Fruit fly (Drosophila melanogaster) whole organism, embryonic: ENCODE data around the gene Swip-1.

Experiments
- Abd-B ChIP-seq: fragments of 200-800 bp; sonication (Bioruptor generic); optimal IDR thresholded peaks from 2 replicates; lab custom pipeline; 2018; ENCODE audit warnings: missing biosample characterization, mild to moderate bottlenecking, missing genetic modification characterization, moderate library complexity
- Atf3 ChIP-seq: fragments of 200-800 bp; sonication (Bioruptor generic); optimal IDR thresholded peaks from 3 replicates; lab custom pipeline; 2016; ENCODE audit warnings: missing biosample characterization, missing genetic modification characterization
- B-H2 ChIP-seq: fragments of 200-800 bp; sonication (Bioruptor generic); optimal IDR thresholded peaks from 2 replicates; lab custom pipeline; 2018; ENCODE audit warnings: missing biosample characterization, mild to moderate bottlenecking, missing genetic modification characterization
- Bgb ChIP-seq: fragments of 200-800 bp; sonication (Bioruptor generic); IDR thresholded peaks from 2 replicates; pipeline ENCODE4 v1.3.6; 2022; ENCODE audit warnings: missing biosample characterization, missing genetic modification characterization; ENCODE audit not compliant: partially characterized antibody
- Bteb2 ChIP-seq: fragments of 200-800 bp; sonication (Bioruptor generic); optimal IDR thresholded peaks from 2 replicates; lab custom pipeline; 2016; ENCODE audit warnings: missing biosample characterization, missing genetic modification characterization
- CG10274 ChIP-seq: fragments of 200-800 bp; sonication (Bioruptor generic); optimal IDR thresholded peaks from 3 replicates; lab custom pipeline; 2017; ENCODE audit warnings: missing biosample characterization, mild to moderate bottlenecking, missing genetic modification characterization
- CG10366 ChIP-seq: fragments of 200-800 bp; sonication (Bioruptor generic); IDR thresholded peaks from 2 replicates; pipeline ENCODE4 v1.3.6; 2022; ENCODE audit warnings: missing biosample characterization, missing genetic modification characterization
- CG11247 ChIP-seq: fragments of 200-800 bp; sonication (Bioruptor generic); IDR thresholded peaks from 2 replicates; pipeline ENCODE4 v1.3.6; 2022; ENCODE audit warnings: missing biosample characterization, missing genetic modification characterization
- CG11504 ChIP-seq: fragments of 200-800 bp; sonication (Bioruptor generic); optimal IDR thresholded peaks from 3 replicates; lab custom pipeline; 2019; ENCODE audit warnings: missing biosample characterization, mild to moderate bottlenecking, missing genetic modification characterization, moderate library complexity
- CG11560 ChIP-seq: fragments of 200-800 bp; sonication (Bioruptor generic); IDR thresholded peaks from 3 replicates; pipeline ENCODE4 v1.3.6; 2022; ENCODE audit warnings: missing biosample characterization, missing genetic modification characterization
- CG11695 ChIP-seq: fragments of 200-800 bp; sonication (Bioruptor generic); IDR thresholded peaks from 3 replicates; pipeline ENCODE4 v1.3.6; 2022; ENCODE audit warnings: missing biosample characterization, missing genetic modification characterization
- CG14667 ChIP-seq: fragments of 200-800 bp; sonication (Bioruptor generic); IDR thresholded peaks from 2 replicates; pipeline ENCODE4 v1.3.6; 2022; ENCODE audit warnings: missing biosample characterization, missing genetic modification characterization
- CG1529 ChIP-seq: fragments of 200-800 bp; sonication (Bioruptor generic); optimal IDR thresholded peaks from 3 replicates; lab custom pipeline; 2018; ENCODE audit warnings: missing biosample characterization, missing genetic modification characterization
- CG15696 ChIP-seq: fragments of 200-800 bp; sonication (Bioruptor generic); optimal IDR thresholded peaks from 2 replicates; lab custom pipeline; 2019; ENCODE audit warnings: missing biosample characterization, mild to moderate bottlenecking, missing genetic modification characterization, moderate library complexity
- CG17359 ChIP-seq: fragments of 200-800 bp; sonication (Bioruptor generic); optimal IDR thresholded peaks from 3 replicates; lab custom pipeline; 2018; ENCODE audit warnings: missing biosample characterization, mild to moderate bottlenecking, missing genetic modification characterization, moderate library complexity
- CG17612 ChIP-seq: fragments of 200-800 bp; sonication (Bioruptor generic); IDR thresholded peaks from 2 replicates; pipeline ENCODE4 v1.3.6; 2022; ENCODE audit warnings: missing biosample characterization, missing genetic modification characterization
- CG18764 ChIP-seq: fragments of 200-800 bp; sonication (Bioruptor generic); optimal IDR thresholded peaks from 3 replicates; lab custom pipeline; 2016; ENCODE audit warnings: missing biosample characterization, missing genetic modification characterization
- CG2129 ChIP-seq: fragments of 200-800 bp; sonication (Bioruptor generic); IDR thresholded peaks from 2 replicates; pipeline ENCODE4 v1.3.6; 2022; ENCODE audit warnings: missing biosample characterization, missing genetic modification characterization; ENCODE audit not compliant: partially characterized antibody
- CG3163 ChIP-seq: fragments of 200-800 bp; sonication (Bioruptor generic); optimal IDR thresholded peaks from 3 replicates; lab custom pipeline; 2016; ENCODE audit warnings: missing biosample characterization, missing genetic modification characterization
- CG32532 ChIP-seq: fragments of 200-800 bp; sonication (Bioruptor generic); IDR thresholded peaks from 2 replicates; pipeline ENCODE4 v1.3.6; 2022; ENCODE audit warnings: missing biosample characterization, missing genetic modification characterization
- CG3838 ChIP-seq: fragments of 200-800 bp; sonication (Bioruptor generic); optimal IDR thresholded peaks from 3 replicates; lab custom pipeline; 2016; ENCODE audit warnings: missing biosample characterization, missing genetic modification characterization
- CG4730 ChIP-seq: fragments of 200-800 bp; sonication (Bioruptor generic); IDR thresholded peaks from 2 replicates; pipeline ENCODE4 v1.3.6; 2022; ENCODE audit warnings: missing biosample characterization, missing genetic modification characterization
- CG6272 ChIP-seq: fragments of 200-800 bp; sonication (Bioruptor generic); IDR thresholded peaks from 2 replicates; pipeline ENCODE4 v1.3.6; 2022; ENCODE audit warnings: missing biosample characterization, missing genetic modification characterization
- CG7357 ChIP-seq: fragments of 200-800 bp; sonication (Bioruptor generic); IDR thresholded peaks from 3 replicates; pipeline ENCODE4 v1.3.6; 2022; ENCODE audit warnings: missing biosample characterization, missing genetic modification characterization
- Dll ChIP-seq: fragments of 200-800 bp; sonication (Bioruptor generic); IDR thresholded peaks from 4 replicates; pipeline ENCODE4 v1.3.6; 2022; ENCODE audit warnings: missing biosample characterization, missing genetic modification characterization; ENCODE audit not compliant: partially characterized antibody
- ERR ChIP-seq: fragments of 200-800 bp; sonication (Bioruptor generic); optimal IDR thresholded peaks from 2 replicates; lab custom pipeline; 2016; ENCODE audit warnings: missing biosample characterization, missing genetic modification characterization
- H15 ChIP-seq: fragments of 200-800 bp; sonication (Bioruptor generic); IDR thresholded peaks from 3 replicates; pipeline ENCODE4 v1.3.6; 2022; ENCODE audit warnings: missing biosample characterization, missing genetic modification characterization
- MESR4 ChIP-seq: fragments of 200-800 bp; sonication (Bioruptor generic); optimal IDR thresholded peaks from 2 replicates; lab custom pipeline; 2018; ENCODE audit warnings: missing biosample characterization, mild to moderate bottlenecking, missing genetic modification characterization, moderate library complexity
- MTF-1 ChIP-seq: fragments of 200-800 bp; sonication (Bioruptor generic); optimal IDR thresholded peaks from 2 replicates; lab custom pipeline; 2018; ENCODE audit warnings: missing biosample characterization, mild to moderate bottlenecking, missing genetic modification characterization, borderline replicate concordance
- NC2α ChIP-seq: fragments of 200-800 bp; sonication (Bioruptor generic); optimal IDR thresholded peaks from 2 replicates; lab custom pipeline; 2016; ENCODE audit warnings: missing biosample characterization, missing genetic modification characterization
- NfI ChIP-seq: fragments of 200-800 bp; sonication (Bioruptor generic); optimal IDR thresholded peaks from 3 replicates; lab custom pipeline; 2018; ENCODE audit warnings: missing biosample characterization, mild to moderate bottlenecking, missing genetic modification characterization, moderate library complexity
- Optix ChIP-seq: fragments of 200-800 bp; sonication (Bioruptor generic); IDR thresholded peaks from 3 replicates; pipeline ENCODE4 v1.3.6; 2022; ENCODE audit warnings: missing biosample characterization, missing genetic modification characterization
- Ptx1 ChIP-seq: fragments of 200-800 bp; sonication (Bioruptor generic); IDR thresholded peaks from 2 replicates; pipeline ENCODE4 v1.3.6; 2022; ENCODE audit warnings: missing biosample characterization, missing genetic modification characterization
- Sry-δ ChIP-seq: fragments of 200-800 bp; sonication (Bioruptor generic); optimal IDR thresholded peaks from 2 replicates; lab custom pipeline; 2016; ENCODE audit warnings: missing biosample characterization, missing genetic modification characterization
- al ChIP-seq: fragments of 200-800 bp; sonication (Bioruptor generic); IDR thresholded peaks from 2 replicates; pipeline ENCODE4 v1.3.6; 2022; ENCODE audit warnings: missing biosample characterization, missing genetic modification characterization
- ase ChIP-seq: fragments of 200-800 bp; sonication (Bioruptor generic); IDR thresholded peaks from 3 replicates; pipeline ENCODE4 v1.3.6; 2022; ENCODE audit warnings: missing biosample characterization, missing genetic modification characterization
- chn ChIP-seq: fragments of 200-800 bp; sonication (Bioruptor generic); optimal IDR thresholded peaks from 2 replicates; lab custom pipeline; 2016; ENCODE audit warnings: missing biosample characterization, missing genetic modification characterization
- gcm ChIP-seq: fragments of 200-800 bp; sonication (Bioruptor generic); optimal IDR thresholded peaks from 2 replicates; lab custom pipeline; 2019; ENCODE audit warnings: missing biosample characterization, mild to moderate bottlenecking, missing genetic modification characterization, moderate library complexity
- gcm2 ChIP-seq: fragments of 200-800 bp; sonication (Bioruptor generic); optimal IDR thresholded peaks from 2 replicates; lab custom pipeline; 2016; ENCODE audit warnings: missing biosample characterization, missing genetic modification characterization
- klu ChIP-seq: fragments of 200-800 bp; sonication (Bioruptor generic); IDR thresholded peaks from 2 replicates; pipeline ENCODE4 v1.3.6; 2022; ENCODE audit warnings: missing biosample characterization, missing genetic modification characterization
- lmd ChIP-seq: fragments of 200-800 bp; sonication (Bioruptor generic); IDR thresholded peaks from 2 replicates; pipeline ENCODE4 v1.3.6; 2022; ENCODE audit warnings: missing biosample characterization, missing genetic modification characterization
- lola ChIP-seq, 3 experiments: fragments of >200 bp in 2 of 3; fragments of 200-800 bp in 1 of 3; sonication (Bioruptor generic) in 1 of 3; optimal IDR thresholded peaks; 2 replicates each; lab custom pipeline; 2017 to 2019; ENCODE audit warnings: missing biosample characterization in 3 of 3, missing genetic modification characterization in 3 of 3, mild to moderate bottlenecking in 1 of 3, moderate library complexity in 1 of 3
- pb ChIP-seq: fragments of 200-800 bp; sonication (Bioruptor generic); optimal IDR thresholded peaks from 3 replicates; lab custom pipeline; 2016; ENCODE audit warnings: missing biosample characterization, missing genetic modification characterization
- pros ChIP-seq: fragments of 200-800 bp; sonication (Bioruptor generic); optimal IDR thresholded peaks from 3 replicates; lab custom pipeline; 2019; ENCODE audit warnings: missing biosample characterization, mild to moderate bottlenecking, missing genetic modification characterization, moderate library complexity
- sr ChIP-seq: fragments of 200-800 bp; sonication (Bioruptor generic); IDR thresholded peaks from 3 replicates; pipeline ENCODE4 v1.3.6; 2022; ENCODE audit warnings: missing biosample characterization, missing genetic modification characterization
- ssp ChIP-seq: fragments of 200-800 bp; sonication (Bioruptor generic); IDR thresholded peaks from 2 replicates; pipeline ENCODE4 v1.3.6; 2022; ENCODE audit warnings: missing biosample characterization, missing genetic modification characterization
- stc ChIP-seq: fragments of 200-800 bp; sonication (Bioruptor generic); IDR thresholded peaks from 2 replicates; pipeline ENCODE4 v1.3.6; 2022; ENCODE audit warnings: missing biosample characterization, missing genetic modification characterization
- tap ChIP-seq: fragments of 200-800 bp; optimal IDR thresholded peaks from 3 replicates; lab custom pipeline; 2019; ENCODE audit warnings: missing biosample characterization, mild to moderate bottlenecking, missing genetic modification characterization, moderate library complexity
- tgo ChIP-seq: fragments of 200-800 bp; sonication (Bioruptor generic); IDR thresholded peaks from 3 replicates; pipeline ENCODE4 v1.3.6; 2022; ENCODE audit warnings: missing biosample characterization, missing genetic modification characterization
- toy ChIP-seq: fragments of 200-800 bp; sonication (Bioruptor generic); IDR thresholded peaks from 2 replicates; pipeline ENCODE4 v1.3.6; 2022; ENCODE audit warnings: missing biosample characterization, missing genetic modification characterization
- vvl ChIP-seq: fragments of 200-800 bp; sonication (Bioruptor generic); IDR thresholded peaks from 2 replicates; pipeline ENCODE4 v1.3.6; 2022; ENCODE audit warnings: missing biosample characterization, missing genetic modification characterization
- zfh1 ChIP-seq: fragments of 200-800 bp; sonication (Bioruptor generic); IDR thresholded peaks from 3 replicates; pipeline ENCODE4 v1.3.6; 2022; ENCODE audit warnings: missing biosample characterization, missing genetic modification characterization

Swip-1 gene

DNA sequence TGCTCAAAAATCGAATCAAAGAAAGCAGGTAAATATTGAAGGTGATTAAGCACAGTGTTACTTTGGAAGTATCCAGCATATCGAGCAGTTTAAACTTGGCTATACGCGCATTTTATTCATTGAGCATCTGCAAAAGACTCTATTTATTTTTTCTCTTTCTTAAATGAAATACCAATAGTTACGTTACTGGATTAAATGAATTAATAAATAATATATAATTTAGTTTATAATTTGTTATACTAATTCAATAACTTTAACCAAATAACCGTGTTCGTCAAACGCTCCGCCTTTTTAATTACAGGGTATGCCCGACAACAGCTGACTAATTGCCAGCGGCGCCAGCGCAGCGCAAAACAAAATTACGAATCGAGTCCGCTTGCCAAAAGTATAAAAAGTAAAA is 20.2 kb downstream of the Swip-1 start (continued):
- no peak for TF ChIP-seq zfh1 (GFP tag; lab: Robert Waterston, UW)
- peak; percentile 36 for TF ChIP-seq CG17359 (tag; lab: Kevin White, UChicago)
- TF ChIP-seq lmd, result peak; percentile 48; the same call in 1 of the 2 replicates
- TF ChIP-seq Abd-B (GFP tag; lab: Kevin White, UChicago), result peak; percentile 33
- no peak for TF ChIP-seq MTF-1 (GFP tag; lab: Kevin White, UChicago)
- no peak for TF ChIP-seq Dll (GFP tag; lab: Robert Waterston, UW)
- TF ChIP-seq Atf3 (GFP tag; lab: Kevin White, UChicago), result no peak
- TF ChIP-seq gcm2 (GFP tag; lab: Kevin White, UChicago), result no peak
- TF ChIP-seq ssp (GFP tag; lab: Robert Waterston, UW), result no peak
- no peak for TF ChIP-seq gcm (GFP tag; lab: Kevin White, UChicago)
- 0 out of 3 replicates have a peak, but pooled peaks have one; percentile 13 for TF ChIP-seq CG7357 (GFP tag; lab: Robert Waterston, UW)
- peak; percentile 16 for TF ChIP-seq CG15696 (tag; lab: Kevin White, UChicago)
- no peak for TF ChIP-seq chn (GFP tag; lab: Kevin White, UChicago)
- TF ChIP-seq pros (GFP tag; lab: Kevin White, UChicago), result no peak
- no peak for TF ChIP-seq Bteb2 (GFP tag; lab: Kevin White, UChicago)
- TF ChIP-seq CG11247 (GFP tag; lab: Robert Waterston, UW), result no peak
- no peak for TF ChIP-seq lola (GFP tag; optimal IDR thresholded peaks at IDR 0.05; lab: Kevin White, UChicago)
- no peak for TF ChIP-seq CG17612 (GFP tag; lab: Robert Waterston, UW)
- peak; percentile 76 for TF ChIP-seq Ptx1
- TF ChIP-seq klu (GFP tag; lab: Robert Waterston, UW), result no peak
- TF ChIP-seq pb (GFP tag; lab: Kevin White, UChicago), result no peak
- no peak for TF ChIP-seq Sry-δ
- no peak for TF ChIP-seq Optix
- TF ChIP-seq CG14667 (GFP tag; lab: Robert Waterston, UW), result peak; percentile 29; the same call in 1 of the 2 replicates
- TF ChIP-seq vvl (GFP tag; lab: Robert Waterston, UW), result peak; percentile 49
- TF ChIP-seq tap (tag; lab: Kevin White, UChicago), result peak; percentile 52
- no peak for TF ChIP-seq ERR (GFP tag; lab: Kevin White, UChicago)
- 0 out of 2 replicates have a peak, but pooled peaks have one; percentile 14 for TF ChIP-seq CG4730 (GFP tag; lab: Robert Waterston, UW)
- TF ChIP-seq tgo (GFP tag; lab: Robert Waterston, UW), result peak; percentile 65
- TF ChIP-seq CG11504 (tag; lab: Kevin White, UChicago), result peak; percentile 36
- peak; percentile 49; the same call in 1 of the 2 replicates for TF ChIP-seq al (GFP tag; lab: Robert Waterston, UW)
- TF ChIP-seq stc, result peak; percentile 63
- TF ChIP-seq NC2α (GFP tag; lab: Kevin White, UChicago), result no peak
- TF ChIP-seq CG2129 (GFP tag; lab: Robert Waterston, UW), result no peak
- no peak for TF ChIP-seq CG1529 (GFP tag; lab: Kevin White, UChicago)
- no peak for TF ChIP-seq toy (GFP tag; lab: Robert Waterston, UW)
- TF ChIP-seq Bgb (GFP tag; lab: Robert Waterston, UW), result no peak
- peak; percentile 19 for TF ChIP-seq CG10274 (GFP tag; lab: Kevin White, UChicago)
- no peak for TF ChIP-seq CG11560 (tag; lab: Robert Waterston, UW)
- TF ChIP-seq MESR4 (GFP tag; lab: Kevin White, UChicago), result no peak
- peak; percentile 37 for TF ChIP-seq NfI (GFP tag; lab: Kevin White, UChicago)
- TF ChIP-seq CG6272 (GFP tag; lab: Robert Waterston, UW), result 0 out of 2 replicates have a peak, but pooled peaks have one; percentile 31
- peak; percentile 79 for TF ChIP-seq CG32532
- peak; percentile 33; the same call in 1 of the 2 replicates for TF ChIP-seq CG10366 (GFP tag; lab: Robert Waterston, UW)
- TF ChIP-seq CG11695 (GFP tag; lab: Robert Waterston, UW), result peak; percentile 68
- no peak for TF ChIP-seq CG18764 (GFP tag; lab: Kevin White, UChicago)
- no peak for TF ChIP-seq ase (GFP tag; lab: Robert Waterston, UW)
- peak; percentile 11; the same call in 1 of the 3 replicates for TF ChIP-seq H15 (GFP tag; lab: Robert Waterston, UW)
- TF ChIP-seq CG3838 (GFP tag; lab: Kevin White, UChicago), result no peak
- no peak for TF ChIP-seq sr (GFP tag; lab: Robert Waterston, UW)
- TF ChIP-seq CG3163 (GFP tag; lab: Kevin White, UChicago), result no peak
- peak; percentile 21 for TF ChIP-seq B-H2
